Worm (Caenorhabditis elegans): ENCODE measurements around the gene F32E10.8.

DNA sequence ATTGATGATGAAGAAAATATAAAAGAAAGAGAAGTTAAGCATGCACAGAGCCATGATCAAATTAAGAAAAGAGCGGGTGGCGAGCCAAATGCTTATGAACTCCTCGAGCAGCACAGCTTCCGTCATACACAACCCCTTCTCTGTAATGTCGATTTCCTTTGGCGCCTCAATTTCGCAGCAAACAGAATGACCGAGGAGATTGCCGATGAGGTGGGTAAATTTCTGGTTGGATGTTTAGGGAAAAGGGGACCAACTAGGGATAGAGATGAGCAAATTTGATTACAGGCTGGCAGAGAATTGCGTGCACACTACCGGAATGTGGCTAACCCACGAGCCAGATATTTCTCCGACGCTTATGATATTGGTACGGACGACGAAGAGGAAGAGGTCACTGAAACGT lies 38.0 kb downstream of the F32E10.8 start:
- TF ChIP-seq Y22D7AL.16 (tag; optimal IDR thresholded peaks at IDR 0.05): no peak
- TF ChIP-seq ceh-24 (tag; optimal IDR thresholded peaks at IDR 0.05): no peak
- TF ChIP-seq hlh-13 (GFP tag; optimal IDR thresholded peaks at IDR 0.05): no peak
- no peak for TF ChIP-seq nhr-11 (tag; optimal IDR thresholded peaks at IDR 0.05)

Data from whole organism, late embryonic.